Worm (Caenorhabditis elegans) whole organism, L4 larva: ENCODE measurements around the gene ndua-7.

Experiments
- ZK546.5 ChIP-seq, 2 experiments: sonication (generic microtip); optimal IDR thresholded peaks; 2 replicates each; lab custom pipeline; 2017; ENCODE audit warnings: missing biosample characterization in 2 of 2, missing genetic modification characterization in 2 of 2
- egl-43 ChIP-seq: fragments of 200-800 bp; sonication (Bioruptor generic); IDR thresholded peaks from 2 replicates; pipeline ENCODE4 v1.3.6; 2022; ENCODE audit warnings: missing genetic modification reagents, missing genetic modification characterization, missing compliant biosample characterization
- lin-38 ChIP-seq: fragments of 200-800 bp; sonication (Bioruptor generic); IDR thresholded peaks from 2 replicates; pipeline ENCODE4 v1.3.6; 2022; ENCODE audit warnings: missing genetic modification reagents, missing genetic modification characterization, missing compliant biosample characterization
- mep-1 ChIP-seq: fragments of 150-350 bp; sonication (generic microtip); optimal IDR thresholded peaks from 3 replicates; lab custom pipeline; 2014; ENCODE audit warnings: missing biosample characterization, missing genetic modification characterization
- nhr-102 ChIP-seq: sonication (generic microtip); optimal IDR thresholded peaks from 2 replicates; lab custom pipeline; 2016; ENCODE audit warnings: mild to moderate bottlenecking, missing genetic modification characterization, moderate library complexity, missing compliant biosample characterization
- nhr-11 ChIP-seq: fragments of 150-350 bp; optimal IDR thresholded peaks from 2 replicates; lab custom pipeline; 2014; ENCODE audit warnings: missing biosample characterization, missing genetic modification characterization
- nhr-77 ChIP-seq: fragments of 150-350 bp; optimal IDR thresholded peaks from 2 replicates; lab custom pipeline; 2014; ENCODE audit warnings: missing biosample characterization, missing genetic modification characterization
- pha-4 ChIP-seq, 2 experiments: fragments of 150-350 bp in 1 of 2; fragments of 200-800 bp in 1 of 2; sonication (Bioruptor generic) in 1 of 2; IDR thresholded peaks in 1 of 2; optimal IDR thresholded peaks in 1 of 2; 2 replicates each; pipeline versions ENCODE4 v1.3.6 to Lab custom; 2014 to 2022; ENCODE audit warnings: missing genetic modification characterization in 2 of 2, missing genetic modification reagents in 2 of 2, missing biosample characterization in 1 of 2, missing compliant biosample characterization in 1 of 2
- php-3 ChIP-seq: fragments of 200-800 bp; sonication (Bioruptor generic); IDR thresholded peaks from 2 replicates; pipeline ENCODE4 v1.3.6; 2022; ENCODE audit warnings: missing genetic modification reagents, missing genetic modification characterization, missing compliant biosample characterization
- rbr-2 ChIP-seq: sonication (generic microtip); optimal IDR thresholded peaks from 2 replicates; lab custom pipeline; 2016; ENCODE audit warnings: missing genotype, missing genetic modification characterization, missing compliant biosample characterization
- skn-1 ChIP-seq: fragments of 150-350 bp; optimal IDR thresholded peaks from 2 replicates; lab custom pipeline; 2014; ENCODE audit warnings: missing biosample characterization, missing genetic modification characterization
- unc-62 ChIP-seq, 3 experiments: fragments of 150-350 bp in 1 of 3; sonication (generic microtip); optimal IDR thresholded peaks in 2 of 3; peaks in 1 of 3; 1 replicate in 1 of 3; 2 replicates in 2 of 3; lab custom pipeline; 2014 to 2017; ENCODE audit warnings: missing biosample characterization in 3 of 3, missing genetic modification characterization in 3 of 3, missing genetic modification reagents in 3 of 3, missing genotype in 1 of 3
- zfp-3 ChIP-seq: fragments of 200-800 bp; sonication (Bioruptor generic); conservative IDR thresholded peaks from 2 replicates; pipeline ENCODE4 v1.3.6; 2022; ENCODE audit warnings: missing genetic modification reagents, missing genetic modification characterization, missing compliant biosample characterization

- TF ChIP-seq nhr-11 (tag; lab: Kevin White, UChicago) (no peak), lin-38 (GFP tag; lab: Robert Waterston, UW) (no peak), ZK546.5 (tag; optimal IDR thresholded peaks at IDR 0.05; lab: Kevin White, UChicago) (no peak), skn-1 (no peak), php-3 (GFP tag; lab: Robert Waterston, UW) (no peak), pha-4 (GFP tag; IDR thresholded peaks at IDR 0.05; lab: Robert Waterston, UW) (no peak), pha-4 (tag; optimal IDR thresholded peaks at IDR 0.05; lab: Kevin White, UChicago) (no peak), zfp-3 (no peak), rbr-2 (tag; lab: Kevin White, UChicago) (no peak), nhr-77 (no peak), nhr-102 (no peak), mep-1 (no peak), unc-62 (GFP tag; optimal IDR thresholded peaks at IDR 0.05 in 1 of 2; lab: Kevin White, UChicago) (peak in 1 of 2 experiments; percentile 79), unc-62 (tag; optimal IDR thresholded peaks at IDR 0.05; lab: Kevin White, UChicago) (no peak), egl-43 (GFP tag; lab: Robert Waterston, UW) (no peak)
Observed at ce11 chrII:13530657-13531056, 36.3 kb upstream of the ndua-7 start.
